Fruit fly (Drosophila melanogaster) whole organism, embryonic: ENCODE data around the gene GCS2beta.

Experiments used
- Bteb2 ChIP-seq: fragments of 200-800 bp; sonication (Bioruptor generic); optimal IDR thresholded peaks from 2 replicates; lab custom pipeline; 2016; ENCODE audit warnings: missing biosample characterization, missing genetic modification characterization
- CG5245 ChIP-seq: fragments of 200-800 bp; sonication (Bioruptor generic); optimal IDR thresholded peaks from 3 replicates; lab custom pipeline; 2016; ENCODE audit warnings: missing biosample characterization, missing genetic modification characterization
- usp ChIP-seq: fragments of >200 bp; optimal IDR thresholded peaks from 2 replicates; lab custom pipeline; 2017; ENCODE audit warnings: missing biosample characterization, missing genetic modification characterization

- no peak for TF ChIP-seq CG5245 (GFP tag; lab: Kevin White, UChicago)
- TF ChIP-seq Bteb2 (GFP tag; lab: Kevin White, UChicago) = no peak
- TF ChIP-seq usp (GFP tag; lab: Kevin White, UChicago) = no peak
These were observed 14.6 kb upstream of the GCS2beta start, which contains the start of gene CG15142 for dm6 chr2L:17498721-17499120.
